Worm (Caenorhabditis elegans) whole organism, L2 larva: Measurements from ENCODE around the gene cdgs-1.

Experiments
- ceh-82 ChIP-seq: fragments of 150-350 bp; optimal IDR thresholded peaks from 2 replicates; lab custom pipeline; 2014; ENCODE audit warnings: missing biosample characterization, missing genetic modification characterization
- elt-1 ChIP-seq: fragments of 150-350 bp; optimal IDR thresholded peaks from 2 replicates; lab custom pipeline; 2014; ENCODE audit warnings: missing biosample characterization, missing genetic modification characterization
- lin-13 ChIP-seq: fragments of 150-350 bp; optimal IDR thresholded peaks from 2 replicates; lab custom pipeline; 2014; ENCODE audit warnings: missing biosample characterization, missing genetic modification reagents, missing genetic modification characterization
- lin-39 ChIP-seq: fragments of 150-350 bp; optimal IDR thresholded peaks from 2 replicates; lab custom pipeline; 2014; ENCODE audit warnings: missing biosample characterization, missing genetic modification reagents, missing genetic modification characterization
- mbf-1 ChIP-seq: sonication (generic microtip); optimal IDR thresholded peaks from 2 replicates; lab custom pipeline; 2017; ENCODE audit warnings: missing biosample characterization, missing genetic modification characterization
- nhr-237 ChIP-seq: fragments of 150-350 bp; optimal IDR thresholded peaks from 2 replicates; lab custom pipeline; 2014; ENCODE audit warnings: missing biosample characterization, missing genetic modification characterization
- unc-39 ChIP-seq: fragments of 150-350 bp; optimal IDR thresholded peaks from 2 replicates; lab custom pipeline; 2014; ENCODE audit warnings: missing biosample characterization, missing genetic modification characterization
- ztf-11 ChIP-seq: sonication (generic microtip); optimal IDR thresholded peaks from 2 replicates; lab custom pipeline; 2017; ENCODE audit warnings: missing biosample characterization, missing genetic modification characterization

DNA sequence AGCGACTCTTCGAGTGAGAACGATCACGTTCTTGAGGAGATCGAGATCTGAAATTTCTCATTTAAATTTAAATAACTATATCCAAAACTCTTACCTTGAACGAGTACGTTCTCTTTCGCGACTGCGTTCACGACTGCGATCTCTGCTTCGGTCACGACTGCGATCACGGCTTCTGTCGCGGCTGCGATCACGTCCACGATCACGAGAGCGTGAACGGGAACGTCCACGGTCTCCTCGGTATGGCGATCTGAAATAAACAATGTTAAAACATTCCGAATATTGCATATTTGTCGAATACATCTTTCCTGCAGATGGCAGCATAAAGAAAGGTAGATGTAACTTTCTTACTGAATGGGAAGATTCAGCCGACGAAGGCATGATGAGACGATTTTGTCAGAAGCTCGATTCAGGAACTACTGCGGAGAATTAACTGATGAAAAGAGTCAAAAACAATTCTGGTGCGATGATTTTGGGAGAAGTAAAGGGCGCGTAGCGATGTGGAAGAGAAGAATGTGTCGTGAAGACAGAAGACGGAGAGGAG is 25.3 kb downstream of the cdgs-1 start:
- TF ChIP-seq ceh-82 (tag; lab: Kevin White, UChicago) (no peak), elt-1 (tag; lab: Kevin White, UChicago) (no peak), lin-13 (GFP tag; lab: Kevin White, UChicago) (no peak), ztf-11 (no peak), unc-39 (no peak), lin-39 (tag; lab: Kevin White, UChicago) (no peak), mbf-1 (tag; lab: Kevin White, UChicago) (no peak), nhr-237 (tag; lab: Kevin White, UChicago) (no peak)
